Worm (Caenorhabditis elegans) whole organism, L2 larva: ENCODE results near the gene scl-1.

Experiments
- C34F6.9 ChIP-seq: fragments of 150-350 bp; optimal IDR thresholded peaks from 2 replicates; lab custom pipeline; 2014; ENCODE audit warnings: missing biosample characterization, missing genetic modification characterization
- R02D3.7 ChIP-seq: fragments of 150-350 bp; optimal IDR thresholded peaks from 2 replicates; lab custom pipeline; 2014; ENCODE audit warnings: missing biosample characterization, missing genetic modification characterization
- Y55F3AM.14 ChIP-seq: fragments of 200-800 bp; sonication (Bioruptor generic); optimal IDR thresholded peaks from 2 replicates; lab custom pipeline; 2018; ENCODE audit warnings: mild to moderate bottlenecking, missing genetic modification characterization, missing compliant biosample characterization
- ZK546.5 ChIP-seq: sonication (generic microtip); optimal IDR thresholded peaks from 2 replicates; lab custom pipeline; 2017; ENCODE audit warnings: missing biosample characterization, missing genetic modification characterization
- alr-1 ChIP-seq: fragments of 150-350 bp; optimal IDR thresholded peaks from 2 replicates; lab custom pipeline; 2014; ENCODE audit warnings: missing biosample characterization, missing genetic modification characterization
- aly-2 ChIP-seq: fragments of 150-350 bp; optimal IDR thresholded peaks from 2 replicates; lab custom pipeline; 2014; ENCODE audit warnings: missing biosample characterization, missing genetic modification characterization
- ama-1 ChIP-seq: fragments of 150-350 bp; optimal IDR thresholded peaks from 2 replicates; lab custom pipeline; 2018; ENCODE audit warnings: inconsistent platforms
- ceh-82 ChIP-seq: fragments of 150-350 bp; optimal IDR thresholded peaks from 2 replicates; lab custom pipeline; 2014; ENCODE audit warnings: missing biosample characterization, missing genetic modification characterization
- dmd-4 ChIP-seq: sonication (generic microtip); optimal IDR thresholded peaks from 2 replicates; lab custom pipeline; 2017; ENCODE audit warnings: missing biosample characterization, missing genetic modification characterization
- egl-27 ChIP-seq: sonication (generic microtip); optimal IDR thresholded peaks from 3 replicates; lab custom pipeline; 2017; ENCODE audit warnings: missing biosample characterization, missing genetic modification reagents, missing genetic modification characterization
- elt-1 ChIP-seq: fragments of 150-350 bp; optimal IDR thresholded peaks from 2 replicates; lab custom pipeline; 2014; ENCODE audit warnings: missing biosample characterization, missing genetic modification characterization
- elt-3 ChIP-seq: sonication (generic microtip); optimal IDR thresholded peaks from 2 replicates; lab custom pipeline; 2017; ENCODE audit warnings: missing biosample characterization, missing genetic modification characterization
- fos-1 ChIP-seq: fragments of 150-350 bp; optimal IDR thresholded peaks from 2 replicates; lab custom pipeline; 2014; ENCODE audit warnings: missing biosample characterization, missing genetic modification characterization
- lin-13 ChIP-seq: fragments of 150-350 bp; optimal IDR thresholded peaks from 2 replicates; lab custom pipeline; 2014; ENCODE audit warnings: missing biosample characterization, missing genetic modification reagents, missing genetic modification characterization
- lin-39 ChIP-seq: fragments of 150-350 bp; optimal IDR thresholded peaks from 2 replicates; lab custom pipeline; 2014; ENCODE audit warnings: missing biosample characterization, missing genetic modification reagents, missing genetic modification characterization
- lsy-2 ChIP-seq, 2 experiments: fragments of 150-350 bp in 1 of 2; sonication (generic microtip) in 1 of 2; optimal IDR thresholded peaks; 2 replicates each; lab custom pipeline; 2014 to 2017; ENCODE audit warnings: missing biosample characterization in 2 of 2, missing genetic modification characterization in 2 of 2
- mbf-1 ChIP-seq: sonication (generic microtip); optimal IDR thresholded peaks from 2 replicates; lab custom pipeline; 2017; ENCODE audit warnings: missing biosample characterization, missing genetic modification characterization
- mdl-1 ChIP-seq, 2 experiments: fragments of 150-350 bp in 1 of 2; sonication (generic microtip) in 1 of 2; optimal IDR thresholded peaks; 2 replicates each; lab custom pipeline; 2017; ENCODE audit warnings: missing biosample characterization in 2 of 2, missing genetic modification characterization in 2 of 2
- nhr-10 ChIP-seq: sonication (generic microtip); optimal IDR thresholded peaks from 2 replicates; lab custom pipeline; 2017; ENCODE audit warnings: missing biosample characterization, missing genetic modification characterization
- nhr-11 ChIP-seq: fragments of 150-350 bp; optimal IDR thresholded peaks from 2 replicates; lab custom pipeline; 2014; ENCODE audit warnings: missing biosample characterization, missing genetic modification characterization
- nhr-12 ChIP-seq: fragments of 150-350 bp; optimal IDR thresholded peaks from 2 replicates; lab custom pipeline; 2014; ENCODE audit warnings: missing biosample characterization, missing genetic modification characterization
- nhr-129 ChIP-seq: fragments of 150-350 bp; optimal IDR thresholded peaks from 2 replicates; lab custom pipeline; 2014; ENCODE audit warnings: missing biosample characterization, missing genetic modification characterization
- nhr-21 ChIP-seq: fragments of 150-350 bp; optimal IDR thresholded peaks from 2 replicates; lab custom pipeline; 2014; ENCODE audit warnings: missing biosample characterization, missing genetic modification characterization
- nhr-23 ChIP-seq: fragments of 150-350 bp; optimal IDR thresholded peaks from 2 replicates; lab custom pipeline; 2014; ENCODE audit warnings: missing biosample characterization, missing genetic modification reagents, missing genetic modification characterization
- nhr-237 ChIP-seq: fragments of 150-350 bp; optimal IDR thresholded peaks from 2 replicates; lab custom pipeline; 2014; ENCODE audit warnings: missing biosample characterization, missing genetic modification characterization
- nhr-25 ChIP-seq: fragments of 150-350 bp; sonication (generic microtip); optimal IDR thresholded peaks from 3 replicates; lab custom pipeline; 2014; ENCODE audit warnings: missing biosample characterization, missing genetic modification characterization
- nhr-6 ChIP-seq: fragments of 150-350 bp; optimal IDR thresholded peaks from 2 replicates; lab custom pipeline; 2014; ENCODE audit warnings: missing biosample characterization, missing genetic modification characterization
- peb-1 ChIP-seq: fragments of 150-350 bp; optimal IDR thresholded peaks from 2 replicates; lab custom pipeline; 2014; ENCODE audit warnings: missing biosample characterization, missing genetic modification characterization
- sem-4 ChIP-seq: fragments of 150-350 bp; optimal IDR thresholded peaks from 2 replicates; lab custom pipeline; 2014; ENCODE audit warnings: missing biosample characterization, missing genetic modification reagents, missing genetic modification characterization
- sma-3 ChIP-seq: sonication (generic microtip); optimal IDR thresholded peaks from 2 replicates; lab custom pipeline; 2016; ENCODE audit warnings: missing genetic modification reagents, missing genetic modification characterization, missing compliant biosample characterization
- sma-9 ChIP-seq, 2 experiments: fragments of 150-350 bp in 1 of 2; sonication (generic microtip) in 1 of 2; optimal IDR thresholded peaks; 2 replicates each; lab custom pipeline; 2014 to 2016; ENCODE audit warnings: missing genetic modification characterization in 2 of 2, mild to moderate bottlenecking in 1 of 2, missing biosample characterization in 1 of 2, missing compliant biosample characterization in 1 of 2, missing genetic modification reagents in 1 of 2, moderate library complexity in 1 of 2
- unc-39 ChIP-seq: fragments of 150-350 bp; optimal IDR thresholded peaks from 2 replicates; lab custom pipeline; 2014; ENCODE audit warnings: missing biosample characterization, missing genetic modification characterization
- unc-55 ChIP-seq: fragments of 150-350 bp; sonication (generic microtip); optimal IDR thresholded peaks from 3 replicates; lab custom pipeline; 2014; ENCODE audit warnings: missing biosample characterization, missing genetic modification reagents, missing genetic modification characterization
- unc-62 ChIP-seq: fragments of 150-350 bp; optimal IDR thresholded peaks from 2 replicates; lab custom pipeline; 2014; ENCODE audit warnings: missing biosample characterization, missing genetic modification reagents, missing genetic modification characterization
- zag-1 ChIP-seq: fragments of 150-350 bp; optimal IDR thresholded peaks from 2 replicates; lab custom pipeline; 2014; ENCODE audit warnings: missing biosample characterization, missing genetic modification characterization
- ztf-1 ChIP-seq: fragments of 200-800 bp; sonication (Bioruptor generic); conservative IDR thresholded peaks from 2 replicates; pipeline ENCODE4 v1.3.6; 2022; ENCODE audit warnings: missing genetic modification characterization, missing compliant biosample characterization
- ztf-11 ChIP-seq: sonication (generic microtip); optimal IDR thresholded peaks from 2 replicates; lab custom pipeline; 2017; ENCODE audit warnings: missing biosample characterization, missing genetic modification characterization

Gene scl-1

DNA sequence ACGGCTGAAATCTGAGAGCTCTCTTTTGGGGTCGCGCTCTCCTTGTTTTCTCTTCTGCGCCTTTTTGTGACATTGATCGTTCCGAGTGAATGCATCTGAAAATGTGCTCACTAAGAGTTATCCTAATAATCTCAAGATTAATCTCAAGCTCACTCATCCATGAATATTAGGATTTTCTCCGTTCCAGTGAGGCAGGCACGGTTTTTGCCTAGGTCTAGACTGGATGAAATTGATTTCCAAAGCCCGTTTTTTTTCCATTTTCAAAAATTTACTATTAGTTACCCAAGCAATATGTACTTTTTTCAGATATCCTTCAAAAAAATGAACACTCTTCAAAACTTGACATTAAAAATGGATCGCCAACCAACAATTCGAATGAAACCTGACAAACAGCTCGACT is 14.0 kb upstream of the scl-1 start, which contains the start of gene amt-2:
Gene amt-2 (plus strand): TSS at position 301 of the 400 bp plus-strand sequence.
- TF ChIP-seq aly-2 (tag; lab: Kevin White, UChicago) (no peak), sma-3 (no peak), unc-62 (no peak), peb-1 (tag; lab: Kevin White, UChicago) (no peak), nhr-10 (tag; lab: Kevin White, UChicago) (no peak)

DNA sequence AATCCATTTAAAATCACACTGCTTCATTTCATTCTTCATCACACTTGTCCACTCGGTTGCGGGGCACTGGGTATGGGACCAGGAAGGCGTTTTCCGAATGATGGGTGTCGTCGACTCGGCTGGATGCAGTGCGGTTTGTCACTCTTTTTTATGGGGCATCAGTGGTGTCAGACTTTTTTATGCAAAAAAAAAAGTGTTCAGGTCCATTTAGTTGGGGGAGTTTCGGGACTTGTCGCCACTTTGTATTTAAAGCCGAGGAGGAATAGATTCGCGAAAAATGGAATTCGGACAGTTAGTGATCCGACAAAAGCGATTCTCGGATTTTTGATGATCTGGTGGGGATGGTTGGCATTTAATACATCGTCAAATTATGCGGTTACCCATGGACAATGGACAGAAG is 11.1 kb upstream of the scl-1 start:
- TF ChIP-seq fos-1 (tag; lab: Kevin White, UChicago) = no peak
- no peak for TF ChIP-seq nhr-237 (tag; lab: Kevin White, UChicago)
- TF ChIP-seq peb-1 (tag; lab: Kevin White, UChicago) = no peak
- TF ChIP-seq ZK546.5 (tag; lab: Kevin White, UChicago) = no peak
- TF ChIP-seq dmd-4 (tag; lab: Kevin White, UChicago) = no peak
- TF ChIP-seq mbf-1 = no peak
- TF ChIP-seq ztf-11 (tag; lab: Kevin White, UChicago) = no peak
- no peak for TF ChIP-seq sem-4 (tag; lab: Kevin White, UChicago)
- TF ChIP-seq lsy-2 (tag; optimal IDR thresholded peaks at IDR 0.05; lab: Kevin White, UChicago) = no peak
- no peak for TF ChIP-seq nhr-25
- TF ChIP-seq, all 48 proteins: peak for 0

- TF ChIP-seq nhr-237 (tag; lab: Kevin White, UChicago) (no peak), nhr-11 (tag; lab: Kevin White, UChicago) (no peak), elt-3 (no peak), alr-1 (tag; lab: Kevin White, UChicago) (no peak), peb-1 (tag; lab: Kevin White, UChicago) (no peak), nhr-10 (tag; lab: Kevin White, UChicago) (no peak), ceh-82 (tag; lab: Kevin White, UChicago) (no peak), elt-1 (no peak), ama-1 (no peak), C34F6.9 (tag; lab: Kevin White, UChicago) (no peak), mbf-1 (no peak)
Observed at ce11 chrIV:13046848-13047247, 9.3 kb upstream of the scl-1 start, which contains the start of gene scl-9. Gene scl-9, plus strand, starts transcription at chrIV:13047148.

- TF ChIP-seq nhr-21 (no peak), mbf-1 (no peak), unc-39 (tag; lab: Kevin White, UChicago) (no peak), nhr-6 (tag; lab: Kevin White, UChicago) (no peak), dmd-4 (tag; lab: Kevin White, UChicago) (no peak), mdl-1 (tag; optimal IDR thresholded peaks at IDR 0.05; lab: Kevin White, UChicago) (no peak), ztf-11 (tag; lab: Kevin White, UChicago) (no peak), sma-9 (GFP tag; optimal IDR thresholded peaks at IDR 0.05; lab: Kevin White, UChicago) (no peak), sma-9 (tag; optimal IDR thresholded peaks at IDR 0.05; lab: Kevin White, UChicago) (no peak), nhr-25 (no peak), elt-1 (no peak), nhr-237 (tag; lab: Kevin White, UChicago) (no peak), nhr-10 (tag; lab: Kevin White, UChicago) (no peak), nhr-23 (tag; lab: Kevin White, UChicago) (no peak), Y55F3AM.14 (no peak), nhr-129 (tag; lab: Kevin White, UChicago) (no peak), lsy-2 (tag; optimal IDR thresholded peaks at IDR 0.05; lab: Kevin White, UChicago) (no peak), lin-13 (GFP tag; lab: Kevin White, UChicago) (no peak), unc-62 (no peak)
Observed at ce11 chrIV:13048157-13048556, 8.0 kb upstream of the scl-1 start, which contains the start of gene scl-10. Gene scl-10, plus strand, starts transcription at chrIV:13048457.

ce11 chrIV:13051073-13051472 is 5.1 kb upstream of the scl-1 start, which contains the start of gene scl-11:
Gene scl-11, plus strand, starts transcription at chrIV:13051373.
- TF ChIP-seq nhr-129 (tag; lab: Kevin White, UChicago) = no peak
- no peak for TF ChIP-seq R02D3.7
- TF ChIP-seq ztf-1 (GFP tag; lab: Robert Waterston, UW) = no peak
- TF ChIP-seq nhr-12 (tag; lab: Kevin White, UChicago) = no peak
- no peak for TF ChIP-seq peb-1 (tag; lab: Kevin White, UChicago)
- TF ChIP-seq zag-1 = no peak
- no peak for TF ChIP-seq ceh-82 (tag; lab: Kevin White, UChicago)
- TF ChIP-seq unc-55 = no peak
- TF ChIP-seq elt-3 = no peak
- TF ChIP-seq lin-39 (tag; lab: Kevin White, UChicago) = no peak
- no peak for TF ChIP-seq dmd-4 (tag; lab: Kevin White, UChicago)
- TF ChIP-seq egl-27 (tag; lab: Kevin White, UChicago) = no peak
